Worm (Caenorhabditis elegans) whole organism, early embryonic: ENCODE measurements around the gene Y53F4B.26.

Experiments
- B0310.2 ChIP-seq: sonication (generic microtip); optimal IDR thresholded peaks from 2 replicates; lab custom pipeline; 2016; ENCODE audit warnings: mild to moderate bottlenecking, missing genetic modification characterization, missing compliant biosample characterization
- aly-1 ChIP-seq: sonication (generic microtip); optimal IDR thresholded peaks from 2 replicates; lab custom pipeline; 2016; ENCODE audit warnings: missing genetic modification characterization, missing compliant biosample characterization
- ama-1 ChIP-seq: fragments of 150-350 bp; optimal IDR thresholded peaks from 2 replicates; lab custom pipeline; 2014
- ceh-13 ChIP-seq: fragments of 200-800 bp; sonication (Bioruptor generic); optimal IDR thresholded peaks from 2 replicates; lab custom pipeline; 2018; ENCODE audit warnings: mild to moderate bottlenecking, missing genetic modification characterization, missing compliant biosample characterization
- ceh-36 ChIP-seq: sonication (generic microtip); optimal IDR thresholded peaks from 2 replicates; lab custom pipeline; 2016; ENCODE audit warnings: missing genetic modification characterization, inconsistent platforms, missing compliant biosample characterization
- ets-7 ChIP-seq: sonication (generic microtip); optimal IDR thresholded peaks from 2 replicates; lab custom pipeline; 2016; ENCODE audit warnings: missing genotype, missing genetic modification characterization, missing compliant biosample characterization
- flt-1 ChIP-seq: fragments of 200-800 bp; sonication (Bioruptor generic); IDR thresholded peaks from 2 replicates; pipeline ENCODE4 v1.3.6; 2022; ENCODE audit warnings: missing genetic modification characterization, missing compliant biosample characterization
- hmg-4 ChIP-seq: fragments of 200-800 bp; sonication (Bioruptor generic); optimal IDR thresholded peaks from 2 replicates; lab custom pipeline; 2018; ENCODE audit warnings: mild to moderate bottlenecking, missing genetic modification characterization, missing compliant biosample characterization
- hnd-1 ChIP-seq: sonication (generic microtip); optimal IDR thresholded peaks from 2 replicates; lab custom pipeline; 2016; ENCODE audit warnings: missing genetic modification characterization, missing compliant biosample characterization
- pes-1 ChIP-seq: fragments of 200-800 bp; sonication (Bioruptor generic); IDR thresholded peaks from 2 replicates; pipeline ENCODE4 v1.3.6; 2022; ENCODE audit warnings: missing genetic modification reagents, missing genetic modification characterization, missing compliant biosample characterization
- scrt-1 ChIP-seq: fragments of 200-800 bp; sonication (Bioruptor generic); IDR thresholded peaks from 2 replicates; pipeline ENCODE4 v1.3.6; 2022; ENCODE audit warnings: missing genetic modification characterization, missing compliant biosample characterization
- sea-1 ChIP-seq: fragments of 200-800 bp; sonication (Bioruptor generic); conservative IDR thresholded peaks from 2 replicates; pipeline ENCODE4 v1.3.6; 2022; ENCODE audit warnings: missing genetic modification characterization, missing compliant biosample characterization
- tra-4 ChIP-seq: sonication (generic microtip); optimal IDR thresholded peaks from 2 replicates; lab custom pipeline; 2017; ENCODE audit warnings: missing genetic modification characterization, missing compliant biosample characterization

Y53F4B.26 gene

ce11 chrII:15109844-15110243, 30.9 kb downstream of the Y53F4B.26 start, which contains the start of gene Y53F4B.39:
Y53F4B.39 (plus strand) TSS chrII:15110144.
- no peak for TF ChIP-seq sea-1
- TF ChIP-seq hnd-1: no peak
- TF ChIP-seq tra-4 (tag; lab: Kevin White, UChicago): no peak
- no peak for TF ChIP-seq ama-1 (lab: Kevin White, UChicago)
- no peak for TF ChIP-seq ceh-13 (GFP tag; lab: Kevin White, UChicago)
- no peak for TF ChIP-seq hmg-4 (GFP tag; lab: Kevin White, UChicago)
- TF ChIP-seq aly-1 (tag; lab: Kevin White, UChicago): no peak
- TF ChIP-seq flt-1: no peak
- no peak for TF ChIP-seq scrt-1
- no peak for TF ChIP-seq ceh-36
- TF ChIP-seq B0310.2: no peak

- no peak for TF ChIP-seq scrt-1
- TF ChIP-seq sea-1: no peak
- TF ChIP-seq pes-1: no peak
- TF ChIP-seq aly-1 (tag; lab: Kevin White, UChicago): no peak
- TF ChIP-seq ets-7 (tag; lab: Kevin White, UChicago): no peak
These were observed 33.6 kb downstream of the Y53F4B.26 start for ce11 chrII:15107184-15107583.

ce11 chrII:15096328-15096727, 44.5 kb downstream of the Y53F4B.26 start:
- TF ChIP-seq pes-1 (peak; percentile 12; the same call in 1 of the 2 replicates), scrt-1 (0 out of 2 replicates have a peak, but pooled peaks have one; percentile 51)
